Fruit fly (Drosophila melanogaster) whole organism, embryonic: ENCODE measurements around the gene CG9799.
A peak's percentile ranks its signal among the peaks of the same experiment; 100 is the strongest.

Experiments
- Bgb ChIP-seq: fragments of 200-800 bp; sonication (Bioruptor generic); IDR thresholded peaks from 2 replicates; pipeline ENCODE4 v1.3.6; 2022; ENCODE audit warnings: missing biosample characterization, missing genetic modification characterization; ENCODE audit not compliant: partially characterized antibody
- Blimp-1 ChIP-seq: fragments of 200-800 bp; sonication (Bioruptor generic); optimal IDR thresholded peaks from 3 replicates; lab custom pipeline; 2018; ENCODE audit warnings: missing biosample characterization, missing genetic modification characterization, mild to moderate bottlenecking, moderate library complexity, missing genetic modification reagents
- Bteb2 ChIP-seq: fragments of 200-800 bp; sonication (Bioruptor generic); optimal IDR thresholded peaks from 2 replicates; lab custom pipeline; 2016; ENCODE audit warnings: missing biosample characterization, missing genetic modification characterization
- CG10274 ChIP-seq: fragments of 200-800 bp; sonication (Bioruptor generic); optimal IDR thresholded peaks from 3 replicates; lab custom pipeline; 2017; ENCODE audit warnings: missing biosample characterization, mild to moderate bottlenecking, missing genetic modification characterization
- CG10462 ChIP-seq: fragments of 200-800 bp; sonication (Bioruptor generic); optimal IDR thresholded peaks from 2 replicates; lab custom pipeline; 2016; ENCODE audit warnings: missing biosample characterization, missing genetic modification characterization
- CG10959 ChIP-seq: fragments of 200-800 bp; sonication (Bioruptor generic); IDR thresholded peaks from 2 replicates; pipeline ENCODE4 v1.3.6; 2022; ENCODE audit warnings: missing biosample characterization, missing genetic modification characterization
- CG11247 ChIP-seq: fragments of 200-800 bp; sonication (Bioruptor generic); IDR thresholded peaks from 2 replicates; pipeline ENCODE4 v1.3.6; 2022; ENCODE audit warnings: missing biosample characterization, missing genetic modification characterization
- CG11560 ChIP-seq: fragments of 200-800 bp; sonication (Bioruptor generic); IDR thresholded peaks from 3 replicates; pipeline ENCODE4 v1.3.6; 2022; ENCODE audit warnings: missing biosample characterization, missing genetic modification characterization
- CG12071 ChIP-seq: fragments of 200-800 bp; sonication (Bioruptor generic); optimal IDR thresholded peaks from 3 replicates; lab custom pipeline; 2018; ENCODE audit warnings: missing biosample characterization, mild to moderate bottlenecking, missing genetic modification characterization
- CG14667 ChIP-seq: fragments of 200-800 bp; sonication (Bioruptor generic); IDR thresholded peaks from 2 replicates; pipeline ENCODE4 v1.3.6; 2022; ENCODE audit warnings: missing biosample characterization, missing genetic modification characterization
- CG14965 ChIP-seq: fragments of 200-800 bp; sonication (Bioruptor generic); optimal IDR thresholded peaks from 2 replicates; lab custom pipeline; 2016; ENCODE audit warnings: missing biosample characterization, missing genetic modification characterization, borderline replicate concordance
- CG15696 ChIP-seq: fragments of 200-800 bp; sonication (Bioruptor generic); optimal IDR thresholded peaks from 2 replicates; lab custom pipeline; 2019; ENCODE audit warnings: missing biosample characterization, mild to moderate bottlenecking, missing genetic modification characterization, moderate library complexity
- CG17829 ChIP-seq: fragments of 200-800 bp; optimal IDR thresholded peaks from 2 replicates; lab custom pipeline; 2019; ENCODE audit warnings: missing biosample characterization, mild to moderate bottlenecking, missing genetic modification characterization, moderate library complexity
- CG2199 ChIP-seq: fragments of 200-800 bp; sonication (Bioruptor generic); IDR thresholded peaks from 3 replicates; pipeline ENCODE4 v1.3.6; 2022; ENCODE audit warnings: missing biosample characterization, missing genetic modification characterization
- CG31365 ChIP-seq: fragments of 200-800 bp; sonication (Bioruptor generic); optimal IDR thresholded peaks from 2 replicates; lab custom pipeline; 2018; ENCODE audit warnings: missing biosample characterization, mild to moderate bottlenecking, missing genetic modification characterization
- CG34376 ChIP-seq: fragments of 200-800 bp; sonication (Bioruptor generic); optimal IDR thresholded peaks from 2 replicates; lab custom pipeline; 2018; ENCODE audit warnings: missing biosample characterization, mild to moderate bottlenecking, missing genetic modification characterization
- CG3838 ChIP-seq: fragments of 200-800 bp; sonication (Bioruptor generic); optimal IDR thresholded peaks from 3 replicates; lab custom pipeline; 2016; ENCODE audit warnings: missing biosample characterization, missing genetic modification characterization
- CG3847 ChIP-seq: fragments of 200-800 bp; sonication (Bioruptor generic); IDR thresholded peaks from 2 replicates; pipeline ENCODE4 v1.3.6; 2022; ENCODE audit warnings: missing biosample characterization, missing genetic modification characterization
- CG4820 ChIP-seq: fragments of 200-800 bp; sonication (Bioruptor generic); optimal IDR thresholded peaks from 3 replicates; lab custom pipeline; 2016; ENCODE audit warnings: missing biosample characterization, missing genetic modification characterization
- CG5180 ChIP-seq: fragments of 200-800 bp; sonication (Bioruptor generic); optimal IDR thresholded peaks from 3 replicates; lab custom pipeline; 2017; ENCODE audit warnings: missing biosample characterization, missing genetic modification characterization, mild to moderate bottlenecking, moderate library complexity, missing genetic modification reagents
- CG6175 ChIP-seq: fragments of 200-800 bp; sonication (Bioruptor generic); IDR thresholded peaks from 3 replicates; pipeline ENCODE4 v1.3.6; 2022; ENCODE audit warnings: missing biosample characterization, missing genetic modification characterization
- CG8388 ChIP-seq: fragments of 200-800 bp; sonication (Bioruptor generic); optimal IDR thresholded peaks from 2 replicates; lab custom pipeline; 2019; ENCODE audit warnings: missing biosample characterization, mild to moderate bottlenecking, missing genetic modification characterization, moderate library complexity
- CG9215 ChIP-seq: fragments of 200-800 bp; sonication (Bioruptor generic); IDR thresholded peaks from 2 replicates; pipeline ENCODE4 v1.3.6; 2022; ENCODE audit warnings: missing biosample characterization, missing genetic modification characterization
- CHES-1-like ChIP-seq: fragments of 200-800 bp; sonication (Bioruptor generic); optimal IDR thresholded peaks from 2 replicates; lab custom pipeline; 2016; ENCODE audit warnings: missing biosample characterization, missing genetic modification characterization
- CoRest ChIP-seq: fragments of 200-800 bp; sonication (Bioruptor generic); optimal IDR thresholded peaks from 3 replicates; lab custom pipeline; 2018; ENCODE audit warnings: missing biosample characterization, mild to moderate bottlenecking, missing genetic modification characterization, moderate library complexity
- Dfd ChIP-seq, 2 experiments: fragments of >200 bp; optimal IDR thresholded peaks; 2 replicates each; lab custom pipeline; 2017; ENCODE audit warnings: missing biosample characterization in 2 of 2, missing genetic modification characterization in 2 of 2
- Dip2 ChIP-seq: fragments of 200-800 bp; sonication (Bioruptor generic); IDR thresholded peaks from 2 replicates; pipeline ENCODE4 v1.3.6; 2022; ENCODE audit warnings: missing biosample characterization, missing genetic modification characterization
- Nf-YC ChIP-seq: fragments of 200-800 bp; optimal IDR thresholded peaks from 3 replicates; lab custom pipeline; 2019; ENCODE audit warnings: missing biosample characterization, mild to moderate bottlenecking, missing genetic modification characterization, moderate library complexity
- Pdp1 ChIP-seq, 2 experiments: fragments of 200-800 bp; sonication (Bioruptor generic); optimal IDR thresholded peaks; 3 replicates each; lab custom pipeline; 2016; ENCODE audit warnings: missing biosample characterization in 2 of 2, missing genetic modification characterization in 2 of 2, mild to moderate bottlenecking in 1 of 2, moderate library complexity in 1 of 2
- btn ChIP-seq: fragments of 200-800 bp; sonication (Bioruptor generic); optimal IDR thresholded peaks from 2 replicates; lab custom pipeline; 2016; ENCODE audit warnings: missing biosample characterization, missing genetic modification characterization
- chm ChIP-seq: fragments of 200-800 bp; sonication (Bioruptor generic); IDR thresholded peaks from 2 replicates; pipeline ENCODE4 v1.3.6; 2022; ENCODE audit warnings: missing biosample characterization, missing genetic modification characterization
- ci ChIP-seq: fragments of 200-800 bp; sonication (Bioruptor generic); IDR thresholded peaks from 3 replicates; pipeline ENCODE4 v1.3.6; 2022; ENCODE audit warnings: missing biosample characterization, missing genetic modification characterization
- grau ChIP-seq: fragments of 200-800 bp; optimal IDR thresholded peaks from 3 replicates; lab custom pipeline; 2019; ENCODE audit warnings: missing biosample characterization, mild to moderate bottlenecking, missing genetic modification characterization, moderate library complexity
- kni ChIP-seq: fragments of 200-800 bp; sonication (Bioruptor generic); optimal IDR thresholded peaks from 3 replicates; lab custom pipeline; 2017; ENCODE audit warnings: mild to moderate bottlenecking, missing biosample characterization, missing genetic modification reagents, missing genetic modification characterization
- lov ChIP-seq, 2 experiments: fragments of 200-800 bp in 1 of 2; fragments of >200 bp in 1 of 2; sonication (Bioruptor generic) in 1 of 2; IDR thresholded peaks in 1 of 2; optimal IDR thresholded peaks in 1 of 2; 2 replicates in 1 of 2; 3 replicates in 1 of 2; pipeline versions ENCODE4 v1.3.6 to Lab custom; 2017 to 2022; ENCODE audit warnings: missing biosample characterization in 1 of 2, missing genetic modification characterization in 1 of 2
- mirr ChIP-seq: fragments of 200-800 bp; sonication (Bioruptor generic); optimal IDR thresholded peaks from 3 replicates; lab custom pipeline; 2018; ENCODE audit warnings: missing biosample characterization, mild to moderate bottlenecking, missing genetic modification characterization
- sd ChIP-seq: fragments of 200-800 bp; sonication (Bioruptor generic); optimal IDR thresholded peaks from 3 replicates; lab custom pipeline; 2018; ENCODE audit warnings: missing biosample characterization, mild to moderate bottlenecking, missing genetic modification characterization, moderate library complexity
- sens ChIP-seq: fragments of 200-800 bp; sonication (Bioruptor generic); peaks from one replicate; lab custom pipeline; 2016; ENCODE audit warnings: missing biosample characterization, missing genetic modification characterization
- slbo ChIP-seq: fragments of 200-800 bp; sonication (Bioruptor generic); IDR thresholded peaks from 2 replicates; pipeline ENCODE4 v1.3.6; 2022; ENCODE audit warnings: missing biosample characterization, missing genetic modification characterization
- sqz ChIP-seq: fragments of 200-800 bp; sonication (Bioruptor generic); optimal IDR thresholded peaks from 3 replicates; lab custom pipeline; 2018; ENCODE audit warnings: missing biosample characterization, mild to moderate bottlenecking, missing genetic modification characterization
- tup ChIP-seq: fragments of 200-800 bp; sonication (Bioruptor generic); optimal IDR thresholded peaks from 2 replicates; lab custom pipeline; 2016; ENCODE audit warnings: missing biosample characterization, mild to moderate bottlenecking, missing genetic modification characterization, moderate library complexity
- wek ChIP-seq: fragments of 200-800 bp; sonication (Bioruptor generic); optimal IDR thresholded peaks from 3 replicates; lab custom pipeline; 2018; ENCODE audit warnings: missing biosample characterization, mild to moderate bottlenecking, missing genetic modification characterization, moderate library complexity

Gene CG9799

dm6 chr3R:13395133-13395532, 6.6 kb upstream of the CG9799 start, which contains the start of gene CCHa2 (continued):
- no peak for TF ChIP-seq Pdp1 (GFP tag; optimal IDR thresholded peaks at IDR 0.05; lab: Kevin White, UChicago)
- no peak for TF ChIP-seq lov (optimal IDR thresholded peaks at IDR 0.05; lab: Kevin White, UChicago)
- TF ChIP-seq lov (GFP tag; IDR thresholded peaks at IDR 0.05; lab: Robert Waterston, UW): no peak
- TF ChIP-seq CoRest: no peak
- no peak for TF ChIP-seq CG10274 (GFP tag; lab: Kevin White, UChicago)
- no peak for TF ChIP-seq CG11560 (tag; lab: Robert Waterston, UW)
- no peak for TF ChIP-seq grau (tag; lab: Kevin White, UChicago)
- TF ChIP-seq sqz (GFP tag; lab: Kevin White, UChicago): no peak
- TF ChIP-seq mirr: no peak
- peak; percentile 7; the same call in 1 of the 2 replicates for TF ChIP-seq CG11247 (GFP tag; lab: Robert Waterston, UW)
- peak; percentile 90 for TF ChIP-seq Nf-YC
- no peak for TF ChIP-seq CG10462 (GFP tag; lab: Kevin White, UChicago)
- peak in 1 of 2 experiments; percentile 14 for TF ChIP-seq Dfd (GFP tag; optimal IDR thresholded peaks at IDR 0.05; lab: Kevin White, UChicago)
- no peak for TF ChIP-seq sens (GFP tag; lab: Kevin White, UChicago)

- peak; percentile 5 for TF ChIP-seq CG34376 (GFP tag; lab: Kevin White, UChicago)
- no peak for TF ChIP-seq CHES-1-like (GFP tag; lab: Kevin White, UChicago)
Measured at dm6 chr3R:13393009-13393408, 4.5 kb upstream of the CG9799 start.

- TF ChIP-seq CG3847 (GFP tag; lab: Robert Waterston, UW) (no peak), CG4820 (GFP tag; lab: Kevin White, UChicago) (no peak), Bteb2 (no peak), Bgb (GFP tag; lab: Robert Waterston, UW) (no peak), CG3838 (GFP tag; lab: Kevin White, UChicago) (no peak), CG11560 (tag; lab: Robert Waterston, UW) (no peak), btn (GFP tag; lab: Kevin White, UChicago) (no peak), CG5180 (GFP tag; lab: Kevin White, UChicago) (no peak), CG31365 (tag; lab: Kevin White, UChicago) (no peak), Dip2 (GFP tag; lab: Robert Waterston, UW) (no peak), CG2199 (GFP tag; lab: Robert Waterston, UW) (no peak), ci (no peak), CG10959 (no peak), CG17829 (tag; lab: Kevin White, UChicago) (no peak), CG14965 (no peak), CG8388 (GFP tag; lab: Kevin White, UChicago) (no peak)
Measured at dm6 chr3R:13390490-13390889, 2.0 kb upstream of the CG9799 start.

dm6 chr3R:13385105-13385504, 3.4 kb downstream of the CG9799 start:
- TF ChIP-seq chm: no peak
- no peak for TF ChIP-seq wek
- no peak for TF ChIP-seq tup (GFP tag; lab: Kevin White, UChicago)
- TF ChIP-seq CG14667: no peak
- TF ChIP-seq CG15696 (tag; lab: Kevin White, UChicago): no peak
- no peak for TF ChIP-seq CG9215
- no peak for TF ChIP-seq Pdp1 (GFP tag; optimal IDR thresholded peaks at IDR 0.05; lab: Kevin White, UChicago)
- TF ChIP-seq kni: no peak
- TF ChIP-seq sd: no peak
- no peak for TF ChIP-seq Blimp-1 (GFP tag; lab: Kevin White, UChicago)
- TF ChIP-seq CG12071 (GFP tag; lab: Kevin White, UChicago): no peak
- TF ChIP-seq slbo (GFP tag; lab: Robert Waterston, UW): no peak
- no peak for TF ChIP-seq CG6175 (GFP tag; lab: Robert Waterston, UW)
- TF ChIP-seq, all 482 proteins: peak for 0
